Fruit fly (Drosophila melanogaster) whole organism, embryonic: ENCODE results near the gene CG34179.

Experiments used
- Asciz ChIP-seq: fragments of 200-800 bp; sonication (Bioruptor generic); optimal IDR thresholded peaks from 2 replicates; lab custom pipeline; 2017; ENCODE audit warnings: missing biosample characterization, mild to moderate bottlenecking, missing genetic modification characterization, missing genetic modification reagents
- CG1024 ChIP-seq: fragments of 200-800 bp; sonication (Bioruptor generic); IDR thresholded peaks from 2 replicates; pipeline ENCODE4 v1.3.6; 2022; ENCODE audit warnings: missing biosample characterization, missing genetic modification characterization
- CG10431 ChIP-seq: fragments of 200-800 bp; sonication (Bioruptor generic); optimal IDR thresholded peaks from 3 replicates; lab custom pipeline; 2018; ENCODE audit warnings: missing biosample characterization, mild to moderate bottlenecking, missing genetic modification characterization
- CG10462 ChIP-seq: fragments of 200-800 bp; sonication (Bioruptor generic); optimal IDR thresholded peaks from 2 replicates; lab custom pipeline; 2016; ENCODE audit warnings: missing biosample characterization, missing genetic modification characterization
- CG11398 ChIP-seq: fragments of 200-800 bp; sonication (Bioruptor generic); optimal IDR thresholded peaks from 2 replicates; lab custom pipeline; 2016; ENCODE audit warnings: missing biosample characterization, missing genetic modification characterization
- CG12299 ChIP-seq: fragments of 200-800 bp; sonication (Bioruptor generic); optimal IDR thresholded peaks from 2 replicates; lab custom pipeline; 2018; ENCODE audit warnings: missing biosample characterization, mild to moderate bottlenecking, missing genetic modification characterization
- CG13424 ChIP-seq: fragments of 200-800 bp; sonication (Bioruptor generic); optimal IDR thresholded peaks from 2 replicates; lab custom pipeline; 2019; ENCODE audit warnings: missing biosample characterization, mild to moderate bottlenecking, missing genetic modification characterization, moderate library complexity
- CG14050 ChIP-seq: fragments of 200-800 bp; sonication (Bioruptor generic); IDR thresholded peaks from 3 replicates; pipeline ENCODE4 v1.3.6; 2022; ENCODE audit warnings: missing biosample characterization, missing genetic modification characterization
- CG1647 ChIP-seq: fragments of 200-800 bp; sonication (Bioruptor generic); optimal IDR thresholded peaks from 3 replicates; lab custom pipeline; 2016; ENCODE audit warnings: missing biosample characterization, missing genetic modification characterization
- CG16813 ChIP-seq: fragments of 200-800 bp; sonication (Bioruptor generic); IDR thresholded peaks from 3 replicates; pipeline ENCODE4 v1.3.6; 2022; ENCODE audit warnings: missing biosample characterization, missing genetic modification characterization; ENCODE audit not compliant: partially characterized antibody
- CG17328 ChIP-seq: fragments of 200-800 bp; sonication (Bioruptor generic); IDR thresholded peaks from 2 replicates; pipeline ENCODE4 v1.3.6; 2022; ENCODE audit warnings: missing biosample characterization, missing genetic modification characterization
- CG17612 ChIP-seq: fragments of 200-800 bp; sonication (Bioruptor generic); IDR thresholded peaks from 2 replicates; pipeline ENCODE4 v1.3.6; 2022; ENCODE audit warnings: missing biosample characterization, missing genetic modification characterization
- CG18599 ChIP-seq: fragments of 200-800 bp; sonication (Bioruptor generic); optimal IDR thresholded peaks from 3 replicates; lab custom pipeline; 2017; ENCODE audit warnings: missing biosample characterization, missing genetic modification characterization, mild to moderate bottlenecking, moderate library complexity, missing genetic modification reagents
- CG18619 ChIP-seq: fragments of 200-800 bp; sonication (Bioruptor generic); optimal IDR thresholded peaks from 3 replicates; lab custom pipeline; 2017; ENCODE audit warnings: missing biosample characterization, mild to moderate bottlenecking, missing genetic modification characterization
- CG2120 ChIP-seq: fragments of 200-800 bp; sonication (Bioruptor generic); optimal IDR thresholded peaks from 3 replicates; lab custom pipeline; 2016; ENCODE audit warnings: missing biosample characterization, missing genetic modification characterization
- CG2889 ChIP-seq: fragments of 200-800 bp; sonication (Bioruptor generic); IDR thresholded peaks from 3 replicates; pipeline ENCODE4 v1.3.6; 2022; ENCODE audit warnings: missing biosample characterization, missing genetic modification characterization
- CG31224 ChIP-seq: fragments of 200-800 bp; sonication (Bioruptor generic); IDR thresholded peaks from 2 replicates; pipeline ENCODE4 v1.3.6; 2022; ENCODE audit warnings: missing biosample characterization, missing genetic modification characterization
- CG32532 ChIP-seq: fragments of 200-800 bp; sonication (Bioruptor generic); IDR thresholded peaks from 2 replicates; pipeline ENCODE4 v1.3.6; 2022; ENCODE audit warnings: missing biosample characterization, missing genetic modification characterization
- CG3281 ChIP-seq: fragments of 200-800 bp; sonication (Bioruptor generic); optimal IDR thresholded peaks from 3 replicates; lab custom pipeline; 2017; ENCODE audit warnings: missing biosample characterization, mild to moderate bottlenecking, missing genetic modification characterization
- CG4404 ChIP-seq: fragments of 200-800 bp; sonication (Bioruptor generic); IDR thresholded peaks from 2 replicates; pipeline ENCODE4 v1.3.6; 2022; ENCODE audit warnings: missing biosample characterization, missing genetic modification characterization
- CG4730 ChIP-seq: fragments of 200-800 bp; sonication (Bioruptor generic); IDR thresholded peaks from 2 replicates; pipeline ENCODE4 v1.3.6; 2022; ENCODE audit warnings: missing biosample characterization, missing genetic modification characterization
- CG8765 ChIP-seq: fragments of 200-800 bp; sonication (Bioruptor generic); IDR thresholded peaks from 2 replicates; pipeline ENCODE4 v1.3.6; 2022; ENCODE audit warnings: missing biosample characterization, missing genetic modification characterization
- CG9817 ChIP-seq: fragments of 200-800 bp; sonication (Bioruptor generic); optimal IDR thresholded peaks from 2 replicates; lab custom pipeline; 2018; ENCODE audit warnings: missing biosample characterization, mild to moderate bottlenecking, missing genetic modification characterization, moderate library complexity
- CHES-1-like ChIP-seq: fragments of 200-800 bp; sonication (Bioruptor generic); optimal IDR thresholded peaks from 2 replicates; lab custom pipeline; 2016; ENCODE audit warnings: missing biosample characterization, missing genetic modification characterization
- Dek ChIP-seq: fragments of 200-800 bp; sonication (Bioruptor generic); optimal IDR thresholded peaks from 3 replicates; lab custom pipeline; 2019; ENCODE audit warnings: missing biosample characterization, mild to moderate bottlenecking, missing genetic modification characterization, moderate library complexity
- E2f1 ChIP-seq: fragments of 200-800 bp; sonication (Bioruptor generic); IDR thresholded peaks from 2 replicates; pipeline ENCODE4 v1.3.6; 2022; ENCODE audit warnings: missing biosample characterization, missing genetic modification characterization
- Elba2 ChIP-seq: fragments of 200-800 bp; sonication (Bioruptor generic); optimal IDR thresholded peaks from 3 replicates; lab custom pipeline; 2016; ENCODE audit warnings: missing biosample characterization, missing genetic modification characterization
- Fer1 ChIP-seq: fragments of 200-800 bp; sonication (Bioruptor generic); optimal IDR thresholded peaks from 2 replicates; lab custom pipeline; 2017; ENCODE audit warnings: missing biosample characterization, mild to moderate bottlenecking, missing genetic modification characterization
- Gsc ChIP-seq: fragments of 200-800 bp; sonication (Bioruptor generic); IDR thresholded peaks from 2 replicates; pipeline ENCODE4 v1.3.6; 2022; ENCODE audit warnings: missing biosample characterization, missing genetic modification characterization
- Lhr ChIP-seq: fragments of 200-800 bp; sonication (Bioruptor generic); optimal IDR thresholded peaks from 3 replicates; lab custom pipeline; 2017; ENCODE audit warnings: mild to moderate bottlenecking, missing biosample characterization, missing genetic modification reagents, missing genetic modification characterization
- Xrp1 ChIP-seq: fragments of 200-800 bp; sonication (Bioruptor generic); IDR thresholded peaks from 2 replicates; pipeline ENCODE4 v1.3.6; 2022; ENCODE audit warnings: missing biosample characterization, missing genetic modification characterization
- ac ChIP-seq: fragments of 200-800 bp; sonication (Bioruptor generic); optimal IDR thresholded peaks from 3 replicates; lab custom pipeline; 2017; ENCODE audit warnings: missing biosample characterization, mild to moderate bottlenecking, missing genetic modification characterization
- az2 ChIP-seq: fragments of 200-800 bp; sonication (Bioruptor generic); optimal IDR thresholded peaks from 3 replicates; lab custom pipeline; 2016; ENCODE audit warnings: missing biosample characterization, missing genetic modification characterization
- caup ChIP-seq: fragments of 200-800 bp; sonication (Bioruptor generic); optimal IDR thresholded peaks from 3 replicates; lab custom pipeline; 2017; ENCODE audit warnings: missing biosample characterization, mild to moderate bottlenecking, missing genetic modification characterization, moderate library complexity; ENCODE audit not compliant: severe bottlenecking
- chm ChIP-seq: fragments of 200-800 bp; sonication (Bioruptor generic); IDR thresholded peaks from 2 replicates; pipeline ENCODE4 v1.3.6; 2022; ENCODE audit warnings: missing biosample characterization, missing genetic modification characterization
- chn ChIP-seq: fragments of 200-800 bp; sonication (Bioruptor generic); optimal IDR thresholded peaks from 2 replicates; lab custom pipeline; 2016; ENCODE audit warnings: missing biosample characterization, missing genetic modification characterization
- corto ChIP-seq: fragments of 200-800 bp; sonication (Bioruptor generic); optimal IDR thresholded peaks from 2 replicates; lab custom pipeline; 2016; ENCODE audit warnings: missing biosample characterization, mild to moderate bottlenecking, missing genetic modification characterization, moderate library complexity
- cwo ChIP-seq: fragments of 200-800 bp; sonication (Bioruptor generic); optimal IDR thresholded peaks from 3 replicates; lab custom pipeline; 2017; ENCODE audit warnings: missing biosample characterization, missing genetic modification characterization, mild to moderate bottlenecking, moderate library complexity, missing genetic modification reagents
- eyg ChIP-seq: fragments of 200-800 bp; sonication (Bioruptor generic); optimal IDR thresholded peaks from 3 replicates; lab custom pipeline; 2016; ENCODE audit warnings: missing biosample characterization, missing genetic modification characterization
- gfzf ChIP-seq: fragments of 200-800 bp; sonication (Bioruptor generic); optimal IDR thresholded peaks from 2 replicates; lab custom pipeline; 2016; ENCODE audit warnings: missing biosample characterization, mild to moderate bottlenecking, missing genetic modification characterization, moderate library complexity
- gt ChIP-seq: fragments of 200-800 bp; sonication (Bioruptor generic); IDR thresholded peaks from 2 replicates; pipeline ENCODE4 v1.3.6; 2022; ENCODE audit warnings: missing biosample characterization, missing genetic modification characterization
- her ChIP-seq: fragments of 200-800 bp; sonication (Bioruptor generic); optimal IDR thresholded peaks from 2 replicates; lab custom pipeline; 2016; ENCODE audit warnings: missing biosample characterization, missing genetic modification characterization
- jigr1 ChIP-seq: fragments of 200-800 bp; sonication (Bioruptor generic); IDR thresholded peaks from 3 replicates; pipeline ENCODE4 v1.3.6; 2022; ENCODE audit warnings: missing biosample characterization, missing genetic modification characterization
- otp ChIP-seq: fragments of 200-800 bp; sonication (Bioruptor generic); IDR thresholded peaks from 3 replicates; pipeline ENCODE4, ENCODE4 v1.3.6; 2022; ENCODE audit warnings: missing biosample characterization, missing genetic modification characterization
- pnt ChIP-seq: fragments of 200-800 bp; sonication (Bioruptor generic); optimal IDR thresholded peaks from 3 replicates; lab custom pipeline; 2016; ENCODE audit warnings: missing biosample characterization, missing genetic modification characterization
- ro ChIP-seq: fragments of 200-800 bp; sonication (Bioruptor generic); IDR thresholded peaks from 2 replicates; pipeline ENCODE4 v1.3.6; 2022; ENCODE audit warnings: missing biosample characterization, missing genetic modification characterization
- schlank ChIP-seq: fragments of 200-800 bp; sonication (Bioruptor generic); optimal IDR thresholded peaks from 2 replicates; lab custom pipeline; 2018; ENCODE audit warnings: missing biosample characterization, mild to moderate bottlenecking, missing genetic modification characterization
- sim ChIP-seq: fragments of 200-800 bp; sonication (Bioruptor generic); IDR thresholded peaks from 2 replicates; pipeline ENCODE4 v1.3.6; 2022; ENCODE audit warnings: missing biosample characterization, missing genetic modification characterization
- tin ChIP-seq: fragments of 200-800 bp; sonication (Bioruptor generic); optimal IDR thresholded peaks from 3 replicates; lab custom pipeline; 2016; ENCODE audit warnings: missing biosample characterization, missing genetic modification characterization
- tll ChIP-seq, 2 experiments: fragments of 200-800 bp in 1 of 2; fragments of >200 bp in 1 of 2; sonication (Bioruptor generic) in 1 of 2; optimal IDR thresholded peaks; 2 replicates each; lab custom pipeline; 2017 to 2019; ENCODE audit warnings: missing biosample characterization in 2 of 2, missing genetic modification characterization in 2 of 2, mild to moderate bottlenecking in 1 of 2, moderate library complexity in 1 of 2
- vvl ChIP-seq: fragments of 200-800 bp; sonication (Bioruptor generic); IDR thresholded peaks from 2 replicates; pipeline ENCODE4 v1.3.6; 2022; ENCODE audit warnings: missing biosample characterization, missing genetic modification characterization

Gene CG34179

dm6 chr2L:5999247-5999646 lies 49.3 kb downstream of the CG34179 start, which contains the start of gene Kdm5 (continued):
- TF ChIP-seq chm (GFP tag; lab: Robert Waterston, UW) (peak; percentile 47; the same call in 1 of the 2 replicates), CG13424 (tag; lab: Kevin White, UChicago) (no peak), CG17612 (GFP tag; lab: Robert Waterston, UW) (no peak), gt (GFP tag; lab: Robert Waterston, UW) (no peak), Elba2 (peak; percentile 9), Asciz (GFP tag; lab: Kevin White, UChicago) (no peak), ro (GFP tag; lab: Robert Waterston, UW) (no peak), ac (no peak), CG18599 (peak; percentile 25), eyg (GFP tag; lab: Kevin White, UChicago) (no peak), CG16813 (0 out of 3 replicates have a peak, but pooled peaks have one; percentile 36), CG10462 (no peak), Fer1 (GFP tag; lab: Kevin White, UChicago) (peak; percentile 48), CG1024 (no peak), CHES-1-like (peak; percentile 56), az2 (GFP tag; lab: Kevin White, UChicago) (no peak), CG2889 (GFP tag; lab: Robert Waterston, UW) (no peak), CG14050 (GFP tag; lab: Robert Waterston, UW) (no peak), E2f1 (GFP tag; lab: Robert Waterston, UW) (0 out of 2 replicates have a peak, but pooled peaks have one; percentile 26), Gsc (GFP tag; lab: Robert Waterston, UW) (no peak), CG31224 (peak; percentile 14; the same call in 1 of the 2 replicates), corto (GFP tag; lab: Kevin White, UChicago) (no peak), sim (GFP tag; lab: Robert Waterston, UW) (no peak), schlank (tag; lab: Kevin White, UChicago) (no peak), jigr1 (GFP tag; lab: Robert Waterston, UW) (no peak), cwo (GFP tag; lab: Kevin White, UChicago) (no peak), CG9817 (tag; lab: Kevin White, UChicago) (peak; percentile 11), caup (GFP tag; lab: Kevin White, UChicago) (peak; percentile 62), CG10431 (GFP tag; lab: Kevin White, UChicago) (peak; percentile 58), CG11398 (GFP tag; lab: Kevin White, UChicago) (peak; percentile 6), CG2120 (GFP tag; lab: Kevin White, UChicago) (peak; percentile 61), her (GFP tag; lab: Kevin White, UChicago) (no peak), tin (GFP tag; lab: Kevin White, UChicago) (peak; percentile 30), CG17328 (GFP tag; lab: Robert Waterston, UW) (0 out of 2 replicates have a peak, but pooled peaks have one; percentile 12), CG12299 (tag; lab: Kevin White, UChicago) (no peak), CG4404 (GFP tag; lab: Robert Waterston, UW) (peak; percentile 38; the same call in 1 of the 2 replicates), CG32532 (GFP tag; lab: Robert Waterston, UW) (peak; percentile 58), chn (peak; percentile 28), CG18619 (GFP tag; lab: Kevin White, UChicago) (peak; percentile 8), Lhr (GFP tag; lab: Kevin White, UChicago) (peak; percentile 60), gfzf (peak; percentile 84), otp (no peak), CG8765 (GFP tag; lab: Robert Waterston, UW) (0 out of 2 replicates have a peak, but pooled peaks have one; percentile 15), pnt (GFP tag; lab: Kevin White, UChicago) (no peak), tll (GFP tag; optimal IDR thresholded peaks at IDR 0.05; lab: Kevin White, UChicago) (no peak), vvl (GFP tag; lab: Robert Waterston, UW) (peak; percentile 61), CG4730 (GFP tag; lab: Robert Waterston, UW) (no peak), CG1647 (GFP tag; lab: Kevin White, UChicago) (no peak), Xrp1 (GFP tag; lab: Robert Waterston, UW) (no peak), CG3281 (peak; percentile 51), Dek (tag; lab: Kevin White, UChicago) (no peak)
